Worm (Caenorhabditis elegans): ENCODE measurements around the gene spds-1.

spds-1 gene

ce11 chrII:12797211-12797794 is 9.4 kb upstream of the spds-1 start:
- TF ChIP-seq F13C5.2 (tag; optimal IDR thresholded peaks at IDR 0.05) (no peak), hmbx-1 (tag; optimal IDR thresholded peaks at IDR 0.05) (no peak), tbx-11 (GFP tag; IDR thresholded peaks at IDR 0.05) (no peak), hnd-1 (tag; optimal IDR thresholded peaks at IDR 0.05) (no peak), hmg-4 (GFP tag; optimal IDR thresholded peaks at IDR 0.05) (no peak), sea-1 (GFP tag; conservative IDR thresholded peaks at IDR 0.05) (no peak), aly-1 (tag; optimal IDR thresholded peaks at IDR 0.05) (no peak), tbx-37 (GFP tag; conservative IDR thresholded peaks at IDR 0.05) (no peak), tra-4 (tag; optimal IDR thresholded peaks at IDR 0.05) (no peak), scrt-1 (GFP tag; IDR thresholded peaks at IDR 0.05) (no peak), B0310.2 (tag; optimal IDR thresholded peaks at IDR 0.05) (no peak), ets-7 (tag; optimal IDR thresholded peaks at IDR 0.05) (no peak)

DNA sequence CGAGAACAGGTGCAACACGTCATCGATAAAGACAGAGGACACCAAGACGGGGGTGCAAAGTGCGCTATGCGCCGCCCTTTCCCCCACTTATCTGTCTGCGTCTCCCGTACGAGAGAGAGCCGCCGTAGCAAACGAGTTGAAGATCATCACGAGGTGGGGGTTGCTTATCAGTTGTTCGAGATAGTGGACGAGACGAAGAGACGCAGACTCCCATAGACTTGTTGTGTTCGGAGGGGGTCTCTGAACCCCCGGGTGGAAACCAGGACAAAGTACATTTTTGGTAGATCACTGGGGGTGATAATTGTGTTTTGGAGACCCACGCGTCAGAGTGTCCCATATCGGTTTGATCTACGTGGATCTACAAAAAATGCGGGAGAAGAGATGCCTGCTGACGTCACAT is 7.9 kb upstream of the spds-1 start:
- no peak for TF ChIP-seq ets-7 (tag; optimal IDR thresholded peaks at IDR 0.05)
- no peak for TF ChIP-seq hnd-1 (tag; optimal IDR thresholded peaks at IDR 0.05)
- no peak for TF ChIP-seq ama-1 (optimal IDR thresholded peaks at IDR 0.05)
- TF ChIP-seq B0310.2 (tag; optimal IDR thresholded peaks at IDR 0.05), result no peak
- TF ChIP-seq tbx-37 (GFP tag; conservative IDR thresholded peaks at IDR 0.05), result no peak
- TF ChIP-seq F13C5.2 (tag; optimal IDR thresholded peaks at IDR 0.05), result no peak
- TF ChIP-seq ceh-36 (tag; optimal IDR thresholded peaks at IDR 0.05), result no peak
- no peak for TF ChIP-seq hmbx-1 (tag; optimal IDR thresholded peaks at IDR 0.05)
- no peak for TF ChIP-seq scrt-1 (GFP tag; IDR thresholded peaks at IDR 0.05)
- no peak for TF ChIP-seq aly-1 (tag; optimal IDR thresholded peaks at IDR 0.05)
- TF ChIP-seq sea-1 (GFP tag; conservative IDR thresholded peaks at IDR 0.05), result no peak
- TF ChIP-seq tbx-11 (GFP tag; IDR thresholded peaks at IDR 0.05), result no peak

DNA sequence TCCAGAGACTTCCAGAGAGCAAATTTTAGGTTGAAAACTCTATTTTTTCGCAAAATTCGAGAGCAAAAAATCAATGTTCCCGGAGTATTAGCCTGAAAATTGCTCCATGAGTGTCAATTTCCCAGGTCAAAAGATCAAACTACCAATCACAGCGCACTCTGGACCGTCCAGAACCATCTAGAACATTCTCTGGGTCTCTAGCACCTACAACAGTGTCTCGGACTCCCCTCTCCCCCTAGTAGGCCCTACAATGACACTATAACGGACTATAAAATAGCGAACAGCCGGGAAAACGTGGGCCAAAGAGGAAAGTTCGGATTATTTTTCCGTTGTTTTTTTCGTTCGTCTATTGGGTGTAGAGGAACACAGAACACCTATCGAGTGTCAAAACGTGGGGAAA is 7.3 kb upstream of the spds-1 start:
- TF ChIP-seq tra-4 (tag; optimal IDR thresholded peaks at IDR 0.05) (no peak), ets-7 (tag; optimal IDR thresholded peaks at IDR 0.05) (no peak), hmbx-1 (tag; optimal IDR thresholded peaks at IDR 0.05) (no peak), ceh-36 (tag; optimal IDR thresholded peaks at IDR 0.05) (no peak)

DNA sequence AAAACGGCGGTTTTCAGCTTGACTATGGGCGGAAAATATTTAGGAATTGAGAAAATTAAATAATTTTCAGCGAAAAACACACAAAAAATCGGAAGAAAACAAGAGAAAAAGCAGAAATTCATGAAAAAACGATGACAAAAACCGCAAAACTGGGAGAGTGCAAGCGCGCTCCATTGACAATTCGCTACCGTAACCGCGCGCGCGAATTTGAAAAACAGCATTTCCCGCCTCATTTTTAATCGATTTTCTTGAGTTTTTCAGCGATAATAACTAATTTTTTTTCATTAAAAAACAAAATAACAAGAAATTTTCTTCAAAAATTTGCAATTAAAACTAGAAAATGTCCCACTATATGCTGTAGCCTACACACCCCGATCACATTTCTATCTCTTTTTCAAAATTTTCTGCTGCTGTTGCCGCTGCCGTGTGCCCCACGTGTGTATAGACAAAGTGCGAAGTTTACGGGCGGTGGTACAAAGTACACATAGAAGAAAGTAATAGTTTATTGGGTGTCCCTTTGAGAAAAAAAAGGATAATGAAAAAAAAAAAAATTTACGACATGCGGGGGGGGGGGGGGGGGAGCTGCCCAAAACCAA is 6.7 kb upstream of the spds-1 start:
- no peak for TF ChIP-seq ama-1 (optimal IDR thresholded peaks at IDR 0.05)
- no peak for TF ChIP-seq B0310.2 (tag; optimal IDR thresholded peaks at IDR 0.05)
- no peak for TF ChIP-seq F13C5.2 (tag; optimal IDR thresholded peaks at IDR 0.05)
- no peak for TF ChIP-seq aly-1 (tag; optimal IDR thresholded peaks at IDR 0.05)
- TF ChIP-seq sea-1 (GFP tag; conservative IDR thresholded peaks at IDR 0.05), result no peak
- no peak for TF ChIP-seq flt-1 (GFP tag; IDR thresholded peaks at IDR 0.05)

- TF ChIP-seq aly-1 (tag; optimal IDR thresholded peaks at IDR 0.05) (no peak), hmg-4 (GFP tag; optimal IDR thresholded peaks at IDR 0.05) (no peak), pes-1 (GFP tag; IDR thresholded peaks at IDR 0.05) (no peak), B0310.2 (tag; optimal IDR thresholded peaks at IDR 0.05) (no peak), tra-4 (tag; optimal IDR thresholded peaks at IDR 0.05) (no peak), tbx-37 (GFP tag; conservative IDR thresholded peaks at IDR 0.05) (no peak), ama-1 (optimal IDR thresholded peaks at IDR 0.05) (no peak)
Measured at ce11 chrII:12805161-12805560, 1.5 kb upstream of the spds-1 start, which contains the start of the genes Y46G5A.18 and Y46G5A.47. TSS of gene Y46G5A.18 (minus strand) at chrII:12805261. TSS of gene Y46G5A.47 (minus strand) at chrII:12805306.

ce11 chrII:12805765-12806384 is 824 bp upstream of the spds-1 start:
- TF ChIP-seq hmg-4 (GFP tag; optimal IDR thresholded peaks at IDR 0.05) (no peak), tra-4 (tag; optimal IDR thresholded peaks at IDR 0.05) (no peak), hnd-1 (tag; optimal IDR thresholded peaks at IDR 0.05) (no peak)

DNA sequence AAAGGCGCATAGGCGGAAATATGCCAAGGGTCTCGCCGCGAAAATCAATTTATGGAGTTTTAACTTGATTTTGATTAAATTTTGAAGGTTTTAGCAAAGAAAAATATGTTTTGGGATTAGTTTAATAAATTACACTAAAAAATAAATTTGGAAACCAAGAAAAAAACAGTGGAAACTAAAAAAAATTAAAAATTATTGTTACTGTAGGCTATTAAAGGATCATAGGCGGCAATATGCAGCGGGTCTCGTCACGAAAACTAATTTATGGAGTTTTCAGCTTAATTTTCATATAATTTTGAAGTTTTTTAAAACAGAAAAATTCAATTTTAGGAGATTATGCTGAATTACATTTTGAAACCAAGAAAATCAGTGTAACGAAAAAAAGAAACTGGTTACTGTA is 2.0 kb downstream of the spds-1 start:
- TF ChIP-seq ets-7 (tag; optimal IDR thresholded peaks at IDR 0.05), result no peak
- TF ChIP-seq pes-1 (GFP tag; IDR thresholded peaks at IDR 0.05), result no peak
- TF ChIP-seq tra-4 (tag; optimal IDR thresholded peaks at IDR 0.05), result no peak
- TF ChIP-seq ceh-36 (tag; optimal IDR thresholded peaks at IDR 0.05), result no peak
- no peak for TF ChIP-seq scrt-1 (GFP tag; IDR thresholded peaks at IDR 0.05)
- no peak for TF ChIP-seq hnd-1 (tag; optimal IDR thresholded peaks at IDR 0.05)
- no peak for TF ChIP-seq F13C5.2 (tag; optimal IDR thresholded peaks at IDR 0.05)
- no peak for TF ChIP-seq aly-1 (tag; optimal IDR thresholded peaks at IDR 0.05)
- no peak for TF ChIP-seq tbx-11 (GFP tag; IDR thresholded peaks at IDR 0.05)
- no peak for TF ChIP-seq ceh-13 (GFP tag; optimal IDR thresholded peaks at IDR 0.05)
- no peak for TF ChIP-seq ama-1 (optimal IDR thresholded peaks at IDR 0.05)
- TF ChIP-seq flt-1 (GFP tag; IDR thresholded peaks at IDR 0.05), result no peak
- no peak for TF ChIP-seq hmbx-1 (tag; optimal IDR thresholded peaks at IDR 0.05)
- TF ChIP-seq hmg-4 (GFP tag; optimal IDR thresholded peaks at IDR 0.05), result no peak
- TF ChIP-seq B0310.2 (tag; optimal IDR thresholded peaks at IDR 0.05), result no peak
- TF ChIP-seq sea-1 (GFP tag; conservative IDR thresholded peaks at IDR 0.05), result no peak

- TF ChIP-seq tbx-37 (GFP tag; conservative IDR thresholded peaks at IDR 0.05), result no peak
Measured at ce11 chrII:12809725-12810124, 3.0 kb downstream of the spds-1 start.
